Fruit fly (Drosophila melanogaster): ENCODE measurements around the gene CG42366.

DNA sequence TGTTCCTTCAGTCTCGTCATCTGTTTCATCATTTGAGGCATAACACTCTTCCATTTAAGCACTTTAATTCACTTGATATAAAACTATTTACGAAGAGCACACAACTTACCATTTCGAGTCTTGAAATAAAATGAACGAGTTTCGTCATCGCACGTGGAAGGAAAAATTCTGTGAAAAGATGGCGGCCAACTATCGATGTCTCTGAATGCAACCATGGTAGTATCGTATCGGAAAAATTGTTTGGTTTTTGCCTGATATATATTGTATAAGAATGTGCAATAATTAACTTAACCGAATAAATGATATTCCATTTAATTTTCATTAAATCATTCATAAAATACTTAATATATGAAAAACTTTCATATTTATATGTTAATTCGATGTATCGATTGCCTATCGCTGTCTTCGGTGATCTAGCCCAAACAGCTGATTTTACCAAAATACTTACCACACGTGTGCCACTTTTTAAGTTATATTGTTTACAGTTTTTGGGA is 30.0 kb upstream of the CG42366 start, which contains the start of gene Bka:
- TF ChIP-seq CG4496 (GFP tag; IDR thresholded peaks at IDR 0.05) (peak; percentile 7; the same call in 1 of the 3 replicates), CG34367 (tag; optimal IDR thresholded peaks at IDR 0.05) (no peak), D1 (tag; optimal IDR thresholded peaks at IDR 0.05) (peak; percentile 30), CG8159 (tag; optimal IDR thresholded peaks at IDR 0.05) (no peak), CG9948 (tag; optimal IDR thresholded peaks at IDR 0.05) (no peak), CG14655 (GFP tag; optimal IDR thresholded peaks at IDR 0.05) (no peak), Pif1B (GFP tag; optimal IDR thresholded peaks at IDR 0.05) (peak; percentile 48), EcR (GFP tag; optimal IDR thresholded peaks at IDR 0.05) (no peak), Snoo (tag; optimal IDR thresholded peaks at IDR 0.05) (peak; percentile 59), CG15710 (tag; optimal IDR thresholded peaks at IDR 0.05) (peak; percentile 45), CG17806 (tag; optimal IDR thresholded peaks at IDR 0.05) (no peak)

Measured in whole organism, pupa.